Worm (Caenorhabditis elegans): ENCODE measurements around the gene F17E5.2.

Gene F17E5.2

DNA sequence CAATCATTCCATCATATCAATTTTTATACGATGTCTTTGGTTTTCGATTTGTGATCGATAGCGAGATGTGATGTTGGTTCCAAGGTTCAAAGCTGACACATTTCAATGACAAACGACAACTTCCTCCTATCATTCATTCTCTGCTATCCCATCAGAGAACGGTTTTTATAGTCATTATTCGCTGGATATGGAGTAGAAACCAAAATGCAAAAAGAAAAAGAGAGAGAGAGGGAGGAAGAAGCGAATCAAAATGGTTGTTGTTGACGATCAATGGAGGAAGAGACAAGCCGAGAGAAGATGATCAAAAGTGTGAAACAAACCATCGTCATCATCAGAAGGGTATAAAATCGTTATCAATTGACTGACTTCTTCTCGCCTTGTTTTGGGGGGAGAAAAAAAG lies 31.4 kb downstream of the F17E5.2 start, which contains the start of gene T24D3.2:
Gene T24D3.2 (plus strand): TSS at position 304 of the 400 bp plus-strand sequence.
- TF ChIP-seq ref-2 (tag; optimal IDR thresholded peaks at IDR 0.05) (no peak), hlh-6 (tag; optimal IDR thresholded peaks at IDR 0.05) (no peak), dmd-4 (tag; optimal IDR thresholded peaks at IDR 0.05; ENCODE audit: borderline replicate concordance) (no peak), F13H6.1 (tag; optimal IDR thresholded peaks at IDR 0.05) (no peak), odd-2 (tag; optimal IDR thresholded peaks at IDR 0.05) (no peak), ceh-45 (GFP tag; IDR thresholded peaks at IDR 0.05) (no peak), pha-2 (tag; optimal IDR thresholded peaks at IDR 0.05) (no peak), ceh-24 (tag; optimal IDR thresholded peaks at IDR 0.05) (no peak), hlh-30 (tag; optimal IDR thresholded peaks at IDR 0.05; ENCODE audit: insufficient read depth) (no peak), rnt-1 (tag; optimal IDR thresholded peaks at IDR 0.05) (no peak), tbx-7 (tag; optimal IDR thresholded peaks at IDR 0.05) (no peak), Y22D7AL.16 (tag; optimal IDR thresholded peaks at IDR 0.05) (no peak), gmeb-2 (tag; optimal IDR thresholded peaks at IDR 0.05) (no peak)

DNA sequence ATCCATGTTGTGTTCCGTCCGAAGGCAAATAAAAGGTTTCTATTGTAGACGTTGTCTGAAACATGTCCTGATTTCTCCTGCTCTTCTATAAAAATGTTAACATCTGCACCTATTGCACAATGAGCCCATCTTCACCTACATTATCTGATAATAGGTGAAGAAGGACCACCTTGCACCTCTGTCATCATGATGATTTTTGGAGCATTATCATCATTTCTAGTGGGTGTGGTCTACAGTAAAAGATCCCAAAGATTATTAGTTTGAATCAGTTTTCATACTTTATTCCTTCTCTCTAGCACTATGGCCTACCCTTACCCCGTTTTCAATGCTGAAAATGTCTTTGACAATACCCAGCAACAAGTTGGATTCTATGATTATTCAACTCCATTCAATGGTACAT lies 36.3 kb downstream of the F17E5.2 start, which contains the start of gene med-1:
Gene med-1 (plus strand): TSS at position 301 of the 400 bp plus-strand sequence.
- no peak for TF ChIP-seq syd-9 (tag; optimal IDR thresholded peaks at IDR 0.05)
- no peak for TF ChIP-seq ceh-18 (tag; optimal IDR thresholded peaks at IDR 0.05)
- TF ChIP-seq ets-4 (tag; optimal IDR thresholded peaks at IDR 0.05): no peak
- TF ChIP-seq nfya-1 (tag; optimal IDR thresholded peaks at IDR 0.05): no peak
- TF ChIP-seq C38D4.7 (GFP tag; optimal IDR thresholded peaks at IDR 0.05): no peak
- no peak for TF ChIP-seq fax-1 (tag; optimal IDR thresholded peaks at IDR 0.05)
- TF ChIP-seq pax-1 (tag; optimal IDR thresholded peaks at IDR 0.05): no peak
- no peak for TF ChIP-seq ztf-16 (tag; optimal IDR thresholded peaks at IDR 0.05)
- TF ChIP-seq ceh-2 (tag; optimal IDR thresholded peaks at IDR 0.05): no peak

DNA sequence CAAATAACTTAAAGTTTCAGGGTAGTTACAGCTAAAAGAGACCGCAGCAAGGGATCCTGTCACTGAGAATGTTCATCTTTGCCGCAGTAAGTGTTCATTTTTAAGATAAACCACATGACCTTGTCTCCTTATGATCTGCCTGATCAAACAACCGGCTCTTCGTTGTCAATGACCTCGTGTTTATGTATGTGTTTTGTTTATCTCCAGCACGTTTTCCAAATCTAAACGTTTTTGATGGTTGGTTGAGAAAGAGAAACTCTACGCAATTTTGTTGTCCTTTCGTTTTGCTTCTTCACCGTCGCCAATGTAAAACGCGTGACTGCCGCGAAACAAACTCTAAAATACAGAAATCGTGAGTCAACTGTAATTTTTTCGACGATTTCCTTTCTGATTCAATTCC lies 40.0 kb downstream of the F17E5.2 start, which contains the start of gene tsct-1:
Gene tsct-1 (plus strand): TSS at position 12 of the 400 bp plus-strand sequence.
- no peak for TF ChIP-seq hlh-6 (tag; optimal IDR thresholded peaks at IDR 0.05)
- no peak for TF ChIP-seq fkh-10 (GFP tag; optimal IDR thresholded peaks at IDR 0.05)
- TF ChIP-seq fax-1 (tag; optimal IDR thresholded peaks at IDR 0.05): no peak
- no peak for TF ChIP-seq ceh-2 (tag; optimal IDR thresholded peaks at IDR 0.05)
- TF ChIP-seq ahr-1 (tag; optimal IDR thresholded peaks at IDR 0.05): no peak
- TF ChIP-seq nfya-1 (tag; optimal IDR thresholded peaks at IDR 0.05): no peak
- no peak for TF ChIP-seq ama-1 (optimal IDR thresholded peaks at IDR 0.05)
- no peak for TF ChIP-seq lim-6 (tag; optimal IDR thresholded peaks at IDR 0.05)
- no peak for TF ChIP-seq odd-2 (tag; optimal IDR thresholded peaks at IDR 0.05)
- TF ChIP-seq rnt-1 (tag; optimal IDR thresholded peaks at IDR 0.05): no peak
- TF ChIP-seq ceh-14 (tag; optimal IDR thresholded peaks at IDR 0.05): no peak
- TF ChIP-seq ztf-16 (tag; optimal IDR thresholded peaks at IDR 0.05): no peak
- no peak for TF ChIP-seq pha-2 (tag; optimal IDR thresholded peaks at IDR 0.05)
- no peak for TF ChIP-seq che-1 (tag; optimal IDR thresholded peaks at IDR 0.05)
- TF ChIP-seq zip-5 (tag; optimal IDR thresholded peaks at IDR 0.05): no peak
- no peak for TF ChIP-seq ceh-9 (tag; optimal IDR thresholded peaks at IDR 0.05)

DNA sequence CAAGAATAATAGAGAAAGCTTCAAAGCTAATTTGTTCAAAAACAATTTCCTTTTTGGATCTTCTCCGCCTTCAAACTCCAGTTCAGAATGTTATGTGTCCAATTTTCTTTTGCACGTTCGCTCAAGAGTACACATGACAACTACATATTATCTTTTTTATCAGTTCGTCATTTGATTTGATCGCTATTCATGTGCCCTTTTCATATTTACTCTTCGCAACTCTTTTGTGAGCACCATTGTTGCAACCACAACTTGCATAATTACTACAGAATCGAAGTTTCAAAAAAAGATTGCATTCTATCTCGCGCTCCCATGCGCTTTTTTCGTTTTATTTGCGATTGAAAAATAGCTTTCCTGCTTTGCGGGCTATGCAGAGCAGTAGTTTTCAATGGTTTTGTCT lies 41.2 kb downstream of the F17E5.2 start:
- TF ChIP-seq pqm-1 (tag; optimal IDR thresholded peaks at IDR 0.05): no peak
- TF ChIP-seq F13H6.1 (tag; optimal IDR thresholded peaks at IDR 0.05): no peak

DNA sequence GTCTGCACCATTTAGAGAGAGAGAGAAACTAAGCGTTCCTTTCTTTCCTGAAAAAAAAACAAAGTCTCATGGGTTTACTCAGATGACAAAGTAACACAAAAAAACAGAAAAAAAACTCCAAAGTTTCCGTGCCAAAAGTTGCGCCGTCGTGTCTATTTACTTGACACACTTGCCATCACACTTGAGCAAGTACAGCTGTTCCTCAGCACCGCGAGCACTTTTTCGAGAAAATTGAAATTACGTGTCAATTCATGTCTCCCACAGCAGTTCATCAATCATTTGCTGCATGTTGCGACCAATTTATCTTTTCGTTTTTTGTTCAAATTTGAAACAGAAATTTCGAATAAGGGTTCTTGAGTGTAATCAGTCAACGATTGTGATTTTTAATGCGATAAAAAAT lies 42.4 kb downstream of the F17E5.2 start:
- TF ChIP-seq fkh-10 (GFP tag; optimal IDR thresholded peaks at IDR 0.05): no peak
- TF ChIP-seq rnt-1 (tag; optimal IDR thresholded peaks at IDR 0.05): no peak
- TF ChIP-seq nhr-232 (tag; optimal IDR thresholded peaks at IDR 0.05): no peak
- TF ChIP-seq elt-2 (tag; optimal IDR thresholded peaks at IDR 0.05): no peak

DNA sequence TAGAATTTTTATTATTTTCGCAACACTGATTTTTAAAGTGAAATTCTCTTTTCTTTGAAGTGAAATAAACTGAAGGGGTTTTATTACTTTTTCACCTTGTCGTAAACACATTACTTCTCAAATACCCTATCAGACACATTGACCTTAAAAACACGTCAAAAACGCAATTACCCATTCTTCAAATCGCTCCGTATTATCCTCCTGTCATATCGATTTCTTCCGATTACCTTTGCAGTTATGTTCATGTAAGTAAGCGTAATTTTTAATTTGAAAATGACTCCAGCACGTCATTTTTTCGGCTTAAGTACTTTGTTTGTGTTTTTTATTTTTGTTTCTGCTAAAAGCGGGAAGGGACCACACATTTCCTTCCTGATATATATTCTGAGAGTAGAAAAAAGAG lies 44.2 kb downstream of the F17E5.2 start:
- TF ChIP-seq ceh-19 (GFP tag; optimal IDR thresholded peaks at IDR 0.05) (no peak), pag-3 (tag; optimal IDR thresholded peaks at IDR 0.05; ENCODE audit: borderline replicate concordance) (no peak), ceh-22 (tag; optimal IDR thresholded peaks at IDR 0.05) (no peak), madf-2 (tag; optimal IDR thresholded peaks at IDR 0.05) (no peak), ceh-34 (tag; optimal IDR thresholded peaks at IDR 0.05) (no peak), ref-2 (tag; optimal IDR thresholded peaks at IDR 0.05) (no peak), ets-4 (tag; optimal IDR thresholded peaks at IDR 0.05) (no peak), ceh-14 (tag; optimal IDR thresholded peaks at IDR 0.05) (no peak), sox-4 (tag; optimal IDR thresholded peaks at IDR 0.05) (no peak), dmd-4 (tag; optimal IDR thresholded peaks at IDR 0.05; ENCODE audit: borderline replicate concordance) (no peak), sdc-2 (tag; optimal IDR thresholded peaks at IDR 0.05) (no peak), nhr-11 (tag; optimal IDR thresholded peaks at IDR 0.05) (no peak), gmeb-2 (tag; optimal IDR thresholded peaks at IDR 0.05) (no peak)
